Worm (Caenorhabditis elegans) whole organism, late embryonic: Measurements from ENCODE around the gene mel-28.
"Not testable (repeated sequence)": the region's sequence is repeated elsewhere in the genome, so short reads cannot be mapped to it uniquely, and the experiment has no call there.

Experiments
- C38D4.7 ChIP-seq: fragments of 200-800 bp; sonication (Bioruptor generic); optimal IDR thresholded peaks from 2 replicates; lab custom pipeline; 2018; ENCODE audit warnings: mild to moderate bottlenecking, missing genetic modification characterization, moderate library complexity, missing compliant biosample characterization
- ama-1 ChIP-seq: fragments of 150-350 bp; optimal IDR thresholded peaks from 2 replicates; lab custom pipeline; 2014
- ceh-14 ChIP-seq: sonication (generic microtip); optimal IDR thresholded peaks from 2 replicates; lab custom pipeline; 2016; ENCODE audit warnings: missing genotype, missing genetic modification characterization, missing compliant biosample characterization
- ceh-18 ChIP-seq: sonication (generic microtip); optimal IDR thresholded peaks from 2 replicates; lab custom pipeline; 2016; ENCODE audit warnings: missing genetic modification characterization, missing compliant biosample characterization
- ceh-19 ChIP-seq: fragments of 200-800 bp; sonication (Bioruptor generic); optimal IDR thresholded peaks from 2 replicates; lab custom pipeline; 2018; ENCODE audit warnings: mild to moderate bottlenecking, missing genetic modification characterization, missing compliant biosample characterization
- ceh-24 ChIP-seq: sonication (generic microtip); optimal IDR thresholded peaks from 2 replicates; lab custom pipeline; 2016; ENCODE audit warnings: mild to moderate bottlenecking, missing genetic modification characterization, missing compliant biosample characterization
- ceh-31 ChIP-seq: sonication (generic microtip); optimal IDR thresholded peaks from 2 replicates; lab custom pipeline; 2016; ENCODE audit warnings: missing genetic modification characterization, missing compliant biosample characterization
- ceh-34 ChIP-seq: sonication (generic microtip); optimal IDR thresholded peaks from 2 replicates; lab custom pipeline; 2016; ENCODE audit warnings: mild to moderate bottlenecking, missing genetic modification characterization, missing compliant biosample characterization
- che-1 ChIP-seq: sonication (generic microtip); optimal IDR thresholded peaks from 2 replicates; lab custom pipeline; 2016; ENCODE audit warnings: mild to moderate bottlenecking, missing genetic modification characterization, missing compliant biosample characterization
- dve-1 ChIP-seq: sonication (generic microtip); optimal IDR thresholded peaks from 2 replicates; lab custom pipeline; 2017; ENCODE audit warnings: antibody characterized with exemption, mild to moderate bottlenecking, missing genetic modification characterization, missing compliant biosample characterization
- elt-2 ChIP-seq: sonication (generic microtip); optimal IDR thresholded peaks from 2 replicates; lab custom pipeline; 2016; ENCODE audit warnings: missing genetic modification reagents, missing genetic modification characterization, missing compliant biosample characterization
- elt-4 ChIP-seq: sonication (generic microtip); optimal IDR thresholded peaks from 2 replicates; lab custom pipeline; 2016; ENCODE audit warnings: missing genetic modification characterization, missing compliant biosample characterization
- ets-4 ChIP-seq: sonication (generic microtip); optimal IDR thresholded peaks from 2 replicates; lab custom pipeline; 2016; ENCODE audit warnings: missing genetic modification characterization, missing compliant biosample characterization
- fkh-10 ChIP-seq: fragments of 150-350 bp; optimal IDR thresholded peaks from 2 replicates; lab custom pipeline; 2014; ENCODE audit warnings: missing biosample characterization, missing genetic modification reagents, missing genetic modification characterization
- fkh-6 ChIP-seq: sonication (generic microtip); optimal IDR thresholded peaks from 2 replicates; lab custom pipeline; 2016; ENCODE audit warnings: missing genetic modification characterization, missing compliant biosample characterization
- gmeb-2 ChIP-seq: sonication (generic microtip); optimal IDR thresholded peaks from 2 replicates; lab custom pipeline; 2016; ENCODE audit warnings: missing genetic modification characterization, inconsistent platforms, missing compliant biosample characterization
- hlh-13 ChIP-seq: fragments of 200-800 bp; sonication (Bioruptor generic); optimal IDR thresholded peaks from 2 replicates; lab custom pipeline; 2018; ENCODE audit warnings: mild to moderate bottlenecking, missing genetic modification characterization, missing compliant biosample characterization
- hlh-30 ChIP-seq: sonication (generic microtip); optimal IDR thresholded peaks from 2 replicates; lab custom pipeline; 2017; ENCODE audit warnings: antibody characterized with exemption, missing genetic modification characterization, missing compliant biosample characterization; ENCODE audit not compliant: insufficient read depth
- hlh-6 ChIP-seq: sonication (generic microtip); optimal IDR thresholded peaks from 2 replicates; lab custom pipeline; 2016; ENCODE audit warnings: missing genotype, missing genetic modification characterization, missing compliant biosample characterization
- nfya-1 ChIP-seq: sonication (generic microtip); optimal IDR thresholded peaks from 2 replicates; lab custom pipeline; 2017; ENCODE audit warnings: missing genetic modification characterization, mild to moderate bottlenecking, missing compliant biosample characterization, antibody characterized with exemption, moderate library complexity
- nhr-11 ChIP-seq: fragments of 150-350 bp; optimal IDR thresholded peaks from 2 replicates; lab custom pipeline; 2014; ENCODE audit warnings: missing biosample characterization, missing genetic modification characterization
- npax-4 ChIP-seq: sonication (generic microtip); optimal IDR thresholded peaks from 2 replicates; lab custom pipeline; 2016; ENCODE audit warnings: missing genetic modification characterization, missing compliant biosample characterization
- odd-2 ChIP-seq: sonication (generic microtip); optimal IDR thresholded peaks from 2 replicates; lab custom pipeline; 2017; ENCODE audit warnings: antibody characterized with exemption, mild to moderate bottlenecking, missing genetic modification characterization, missing compliant biosample characterization
- pha-2 ChIP-seq: sonication (generic microtip); optimal IDR thresholded peaks from 2 replicates; lab custom pipeline; 2017; ENCODE audit warnings: mild to moderate bottlenecking, missing genetic modification characterization, missing compliant biosample characterization
- pros-1 ChIP-seq: fragments of 150-350 bp; optimal IDR thresholded peaks from 2 replicates; lab custom pipeline; 2014; ENCODE audit warnings: missing biosample characterization, missing genetic modification reagents, missing genetic modification characterization
- rnt-1 ChIP-seq: sonication (generic microtip); optimal IDR thresholded peaks from 2 replicates; lab custom pipeline; 2016; ENCODE audit warnings: missing genetic modification characterization, missing compliant biosample characterization
- sdc-2 ChIP-seq: sonication (generic microtip); optimal IDR thresholded peaks from 2 replicates; lab custom pipeline; 2016; ENCODE audit warnings: missing genotype, missing genetic modification characterization, missing compliant biosample characterization
- sox-2 ChIP-seq: fragments of 200-800 bp; sonication (Bioruptor generic); IDR thresholded peaks from 2 replicates; pipeline ENCODE4 v1.3.6; 2022; ENCODE audit warnings: missing genetic modification reagents, missing genetic modification characterization, missing compliant biosample characterization
- sox-4 ChIP-seq: sonication (generic microtip); optimal IDR thresholded peaks from 2 replicates; lab custom pipeline; 2017; ENCODE audit warnings: mild to moderate bottlenecking, missing genetic modification characterization, inconsistent platforms, missing compliant biosample characterization
- tbx-2 ChIP-seq: sonication (generic microtip); optimal IDR thresholded peaks from 2 replicates; lab custom pipeline; 2016; ENCODE audit warnings: missing genetic modification characterization, missing compliant biosample characterization
- ttx-3 ChIP-seq: sonication (generic microtip); optimal IDR thresholded peaks from 2 replicates; lab custom pipeline; 2016; ENCODE audit warnings: missing genetic modification reagents, missing genetic modification characterization, missing compliant biosample characterization
- unc-3 ChIP-seq, 2 experiments: fragments of 200-800 bp in 1 of 2; sonication (Bioruptor generic) in 1 of 2; sonication (generic microtip) in 1 of 2; conservative IDR thresholded peaks in 1 of 2; optimal IDR thresholded peaks in 1 of 2; 2 replicates each; pipeline versions ENCODE4 v1.3.6 to Lab custom; 2016 to 2022; ENCODE audit warnings: missing compliant biosample characterization in 2 of 2, missing genetic modification characterization in 2 of 2, missing genetic modification reagents in 1 of 2
- zip-5 ChIP-seq: sonication (generic microtip); optimal IDR thresholded peaks from 2 replicates; lab custom pipeline; 2016; ENCODE audit warnings: missing genetic modification characterization, missing compliant biosample characterization
- ztf-16 ChIP-seq: sonication (generic microtip); optimal IDR thresholded peaks from 2 replicates; lab custom pipeline; 2017; ENCODE audit warnings: missing genetic modification characterization, missing compliant biosample characterization

Gene mel-28

DNA sequence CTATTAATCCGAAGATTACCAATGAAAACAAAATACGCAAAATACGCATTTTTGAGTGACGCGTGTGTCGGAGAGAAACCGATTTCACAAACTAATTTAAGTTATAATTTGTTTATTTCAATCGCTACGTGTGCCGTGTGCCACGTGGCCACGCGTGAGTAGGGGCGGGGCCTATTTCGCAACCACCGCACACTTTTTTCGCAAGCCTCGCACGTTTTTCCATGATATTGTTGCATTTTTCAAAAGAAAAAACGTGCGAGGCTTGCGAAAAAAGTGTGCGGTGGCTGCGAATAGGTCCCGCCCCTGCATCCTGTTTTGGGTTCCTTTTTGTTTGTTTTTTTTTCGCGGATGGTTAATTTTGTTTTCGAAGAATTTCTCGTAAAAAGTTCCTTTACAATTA lies 749 bp upstream of the mel-28 start, which contains the start of gene enu-3.2:
TSS of gene enu-3.2 (minus strand) at position 105 of the 400 bp plus-strand sequence.
- not testable (repeated sequence) for TF ChIP-seq ama-1 (lab: Kevin White, UChicago); ceh-19 (GFP tag; lab: Kevin White, UChicago); sox-2 (GFP tag; lab: Robert Waterston, UW)
- TF ChIP-seq, all 69 proteins: peak for 0; not testable (repeated sequence) for 69

DNA sequence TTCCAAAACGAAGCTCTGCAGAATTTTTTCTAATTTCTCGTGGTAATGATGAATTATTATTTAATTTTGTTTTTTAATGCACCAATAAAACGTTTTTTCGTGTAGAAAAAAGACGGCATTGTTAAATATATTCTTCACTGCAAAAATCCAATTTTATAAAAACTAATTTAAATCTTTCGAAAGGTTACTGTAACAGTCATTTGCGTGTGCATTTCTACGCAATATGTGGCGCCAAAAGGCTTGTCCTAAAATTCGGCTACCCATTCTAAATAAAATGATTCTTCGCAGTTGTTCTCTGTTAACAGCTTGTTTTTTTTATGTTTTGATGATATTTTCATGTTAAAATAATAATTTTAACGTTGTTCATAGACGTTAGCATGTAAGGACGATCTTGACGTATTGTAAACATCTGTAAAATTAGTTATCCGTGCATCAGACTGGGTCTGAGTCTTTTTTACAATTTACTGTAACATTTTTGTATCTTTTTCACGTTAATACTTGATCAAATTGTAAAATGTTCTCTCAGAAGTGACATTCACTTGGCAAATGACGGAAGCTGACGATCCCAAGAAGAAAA lies 6.8 kb downstream of the mel-28 start, which contains the start of gene mip-1:
TSS of gene mip-1 (plus strand) at position 527 of the 577 bp plus-strand sequence.
- TF ChIP-seq ztf-16 (tag; lab: Kevin White, UChicago) (no peak), gmeb-2 (tag; lab: Kevin White, UChicago) (no peak), ttx-3 (tag; lab: Kevin White, UChicago) (no peak), dve-1 (no peak)
- TF ChIP-seq, all 69 proteins: peak for 0

DNA sequence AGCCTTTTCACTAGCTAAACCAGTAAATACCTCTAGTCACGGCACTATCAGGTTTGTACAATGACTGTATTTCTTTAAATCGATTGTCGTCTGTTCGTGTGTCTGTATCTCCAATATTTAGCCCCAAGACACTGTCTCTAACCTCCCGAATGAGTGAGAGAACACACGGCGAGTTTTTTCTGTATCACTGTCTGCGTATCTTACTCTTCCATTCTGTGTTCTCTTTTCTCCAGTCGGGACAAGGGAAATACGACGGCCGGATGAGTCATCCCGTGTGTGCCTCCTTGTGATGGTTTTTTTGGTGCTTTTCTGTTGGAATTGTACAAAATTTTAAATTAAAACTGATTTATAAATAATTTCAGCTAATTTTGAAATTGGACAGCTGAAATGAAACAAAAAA lies 10.2 kb downstream of the mel-28 start:
- TF ChIP-seq npax-4 = no peak
- TF ChIP-seq sox-4 (tag; lab: Kevin White, UChicago) = no peak
- peak; percentile 19 for TF ChIP-seq tbx-2 (tag; lab: Kevin White, UChicago)
- no peak for TF ChIP-seq elt-4 (tag; lab: Kevin White, UChicago)
- TF ChIP-seq ets-4 = peak; percentile 48
- peak; percentile 26 for TF ChIP-seq ceh-31 (tag; lab: Kevin White, UChicago)
- no peak for TF ChIP-seq ceh-34 (tag; lab: Kevin White, UChicago)
- TF ChIP-seq sdc-2 (tag; lab: Kevin White, UChicago) = no peak
- TF ChIP-seq elt-2 (tag; lab: Kevin White, UChicago) = peak; percentile 16
- TF ChIP-seq unc-3 (GFP tag; conservative IDR thresholded peaks at IDR 0.05; lab: Robert Waterston, UW) = no peak
- TF ChIP-seq unc-3 (tag; optimal IDR thresholded peaks at IDR 0.05; lab: Kevin White, UChicago) = no peak
- peak; percentile 45 for TF ChIP-seq nfya-1 (tag; lab: Kevin White, UChicago)
- TF ChIP-seq hlh-13 (GFP tag; lab: Kevin White, UChicago) = no peak
- peak; percentile 20 for TF ChIP-seq hlh-30 (tag; lab: Kevin White, UChicago)
- TF ChIP-seq hlh-6 (tag; lab: Kevin White, UChicago) = no peak
- no peak for TF ChIP-seq sox-2 (GFP tag; lab: Robert Waterston, UW)
- TF ChIP-seq C38D4.7 = no peak

DNA sequence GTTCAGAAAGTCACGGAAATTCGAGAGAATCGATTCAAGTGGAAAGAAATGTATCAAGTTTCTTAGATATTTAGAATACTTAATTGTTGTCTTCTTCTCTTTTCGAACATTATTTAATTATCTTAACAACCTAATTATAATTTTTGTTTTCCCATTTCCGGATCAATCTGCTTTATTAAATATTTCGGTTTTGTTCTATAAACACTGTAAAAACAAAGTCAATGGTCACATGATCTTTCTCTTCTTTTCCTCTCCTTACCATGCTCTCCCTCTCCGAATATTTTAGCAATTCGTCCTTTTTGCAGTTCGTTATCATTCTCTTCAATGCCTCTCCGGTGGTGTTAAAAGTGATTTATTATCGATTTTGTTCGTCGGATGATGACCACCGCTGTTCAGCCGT lies 10.7 kb downstream of the mel-28 start, which contains the start of gene tag-325:
TSS of gene tag-325 (plus strand) at position 301 of the 400 bp plus-strand sequence.
- TF ChIP-seq hlh-30 (tag; lab: Kevin White, UChicago) (peak; percentile 15), pros-1 (no peak)

DNA sequence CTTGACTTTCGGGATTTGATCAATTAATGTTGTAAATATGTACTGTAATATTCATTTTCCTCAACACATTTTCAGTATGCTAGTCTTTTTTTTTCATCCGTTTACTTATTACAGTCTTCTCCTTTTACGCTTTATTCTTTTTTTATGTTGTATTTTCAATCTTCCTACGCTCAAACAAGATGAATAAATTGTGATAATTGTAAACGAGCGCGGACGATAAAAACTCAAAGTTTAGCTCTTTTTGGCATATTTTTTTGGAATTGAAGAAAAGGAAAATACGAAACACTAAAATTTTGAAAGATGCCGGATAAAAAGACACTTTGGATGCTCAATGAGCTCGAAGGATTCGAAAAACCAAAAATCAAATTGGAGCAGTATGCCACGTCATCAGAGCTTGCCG lies 16.8 kb downstream of the mel-28 start, which contains the start of gene metl-5:
TSS of gene metl-5 (plus strand) at position 301 of the 400 bp plus-strand sequence.
- no peak for TF ChIP-seq fkh-6 (tag; lab: Kevin White, UChicago)

DNA sequence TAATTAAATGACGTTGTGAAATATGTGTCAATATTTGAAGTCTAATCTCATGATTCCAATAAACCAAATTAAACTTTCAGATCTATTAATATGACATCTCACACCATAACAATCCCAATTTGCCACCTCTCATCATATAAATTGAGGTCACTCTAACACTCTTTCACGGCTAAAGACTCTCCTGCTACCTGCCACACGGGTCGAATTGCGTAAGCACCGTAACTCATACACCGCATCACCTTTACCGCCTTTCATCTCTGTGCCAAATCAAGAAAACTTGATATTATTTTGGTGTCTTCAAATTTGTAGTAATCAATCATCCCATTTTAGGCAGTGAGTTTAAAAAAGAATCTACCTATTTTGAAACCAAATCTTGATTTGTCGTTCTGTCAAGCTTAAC lies 20.5 kb downstream of the mel-28 start:
- TF ChIP-seq rnt-1 (tag; lab: Kevin White, UChicago) = no peak
- no peak for TF ChIP-seq che-1
- no peak for TF ChIP-seq ceh-24 (tag; lab: Kevin White, UChicago)
- no peak for TF ChIP-seq hlh-13 (GFP tag; lab: Kevin White, UChicago)
- TF ChIP-seq ttx-3 (tag; lab: Kevin White, UChicago) = no peak
- TF ChIP-seq ceh-14 = no peak
- TF ChIP-seq odd-2 = no peak
- no peak for TF ChIP-seq tbx-2 (tag; lab: Kevin White, UChicago)
- no peak for TF ChIP-seq nhr-11 (tag; lab: Kevin White, UChicago)
- TF ChIP-seq zip-5 (tag; lab: Kevin White, UChicago) = no peak
- no peak for TF ChIP-seq pha-2 (tag; lab: Kevin White, UChicago)
- no peak for TF ChIP-seq fkh-10 (GFP tag; lab: Kevin White, UChicago)
- no peak for TF ChIP-seq gmeb-2 (tag; lab: Kevin White, UChicago)
- no peak for TF ChIP-seq pros-1
- no peak for TF ChIP-seq ceh-18 (tag; lab: Kevin White, UChicago)
